Worm (Caenorhabditis elegans) whole organism, young adult: ENCODE data around the gene T28D6.5.
A peak's percentile ranks its signal among the peaks of the same experiment; 100 is the strongest.

ENCODE experiments used
- B0019.2 ChIP-seq: fragments of 200-800 bp; sonication (Bioruptor generic); conservative IDR thresholded peaks from 2 replicates; pipeline ENCODE4 v1.3.6; 2022; ENCODE audit warnings: missing genetic modification reagents, missing genetic modification characterization, missing compliant biosample characterization
- D2030.7 ChIP-seq: fragments of 200-800 bp; sonication (Bioruptor generic); IDR thresholded peaks from 2 replicates; pipeline ENCODE4 v1.3.6; 2022; ENCODE audit warnings: missing genetic modification reagents, missing genetic modification characterization, missing compliant biosample characterization
- F39B2.1 ChIP-seq: fragments of 200-800 bp; sonication (Bioruptor generic); IDR thresholded peaks from 2 replicates; pipeline ENCODE4 v1.3.6; 2022; ENCODE audit warnings: missing genetic modification reagents, missing genetic modification characterization, missing compliant biosample characterization
- K11D2.4 ChIP-seq: fragments of 200-800 bp; sonication (Bioruptor generic); IDR thresholded peaks from 2 replicates; pipeline ENCODE4 v1.3.6; 2022; ENCODE audit warnings: missing genetic modification reagents, missing genetic modification characterization, missing compliant biosample characterization
- K12H6.12 ChIP-seq: fragments of 200-800 bp; sonication (Bioruptor generic); optimal IDR thresholded peaks from 2 replicates; lab custom pipeline; 2018; ENCODE audit warnings: mild to moderate bottlenecking, missing genetic modification characterization, missing compliant biosample characterization
- Y56A3A.18 ChIP-seq: fragments of 200-800 bp; sonication (Bioruptor generic); IDR thresholded peaks from 2 replicates; pipeline ENCODE4 v1.3.6; 2022; ENCODE audit warnings: missing genetic modification reagents, missing genetic modification characterization, missing compliant biosample characterization
- ama-1 ChIP-seq, 3 experiments: fragments of 150-350 bp in 1 of 3; sonication (generic microtip) in 2 of 3; optimal IDR thresholded peaks; 2 replicates each; lab custom pipeline; 2014 to 2018; ENCODE audit warnings: missing biosample characterization in 2 of 3, missing genetic modification characterization in 2 of 3, missing genetic modification reagents in 2 of 3
- aptf-3 ChIP-seq: fragments of 200-800 bp; sonication (Bioruptor generic); IDR thresholded peaks from 2 replicates; pipeline ENCODE4 v1.3.6; 2022; ENCODE audit warnings: missing genetic modification characterization, missing compliant biosample characterization
- bed-1 ChIP-seq: fragments of 200-800 bp; sonication (Bioruptor generic); IDR thresholded peaks from 2 replicates; pipeline ENCODE4 v1.3.6; 2022; ENCODE audit warnings: missing genetic modification reagents, missing genetic modification characterization, missing compliant biosample characterization
- ceh-40 ChIP-seq: fragments of 200-800 bp; sonication (Bioruptor generic); IDR thresholded peaks from 2 replicates; pipeline ENCODE4 v1.3.6; 2022; ENCODE audit warnings: missing genetic modification characterization, missing compliant biosample characterization
- ceh-91 ChIP-seq: fragments of 200-800 bp; sonication (Bioruptor generic); IDR thresholded peaks from 2 replicates; pipeline ENCODE4 v1.3.6; 2022; ENCODE audit warnings: missing genetic modification reagents, missing genetic modification characterization, missing compliant biosample characterization
- chd-7 ChIP-seq: sonication (generic microtip); optimal IDR thresholded peaks from 2 replicates; lab custom pipeline; 2016; ENCODE audit warnings: mild to moderate bottlenecking, missing genetic modification characterization, moderate library complexity, missing compliant biosample characterization
- egrh-3 ChIP-seq: fragments of 200-800 bp; sonication (Bioruptor generic); IDR thresholded peaks from 2 replicates; pipeline ENCODE4 v1.3.6; 2022; ENCODE audit warnings: missing genetic modification reagents, missing genetic modification characterization, missing compliant biosample characterization
- ekl-4 ChIP-seq: fragments of 200-800 bp; sonication (Bioruptor generic); IDR thresholded peaks from 2 replicates; pipeline ENCODE4 v1.3.6; 2022; ENCODE audit warnings: missing genetic modification reagents, missing genetic modification characterization, missing compliant biosample characterization
- him-1 ChIP-seq: sonication (generic microtip); optimal IDR thresholded peaks from 2 replicates; lab custom pipeline; 2016; ENCODE audit warnings: missing genotype, missing genetic modification reagents, missing genetic modification characterization, missing compliant biosample characterization
- hmg-1.2 ChIP-seq: fragments of 200-800 bp; sonication (Bioruptor generic); IDR thresholded peaks from 2 replicates; pipeline ENCODE4 v1.3.6; 2022; ENCODE audit warnings: missing genetic modification reagents, missing genetic modification characterization, missing compliant biosample characterization
- let-607 ChIP-seq, 2 experiments: fragments of 200-800 bp in 1 of 2; sonication (Bioruptor generic) in 1 of 2; sonication (generic microtip) in 1 of 2; optimal IDR thresholded peaks; 2 replicates each; lab custom pipeline; 2016 to 2018; ENCODE audit warnings: mild to moderate bottlenecking in 2 of 2, missing compliant biosample characterization in 2 of 2, missing genetic modification characterization in 2 of 2, moderate library complexity in 2 of 2, missing genotype in 1 of 2
- lin-26 ChIP-seq: fragments of 200-800 bp; sonication (Bioruptor generic); IDR thresholded peaks from 2 replicates; pipeline ENCODE4 v1.3.6; 2022; ENCODE audit warnings: missing genetic modification reagents, missing genetic modification characterization, missing compliant biosample characterization
- lin-35 ChIP-seq, 3 experiments: fragments of 150-350 bp in 2 of 3; sonication (generic microtip) in 1 of 3; optimal IDR thresholded peaks; 2 replicates each; lab custom pipeline; 2014 to 2018; ENCODE audit warnings: missing biosample characterization in 3 of 3, missing genetic modification characterization in 3 of 3, missing genetic modification reagents in 3 of 3
- madf-6 ChIP-seq: fragments of 200-800 bp; sonication (Bioruptor generic); IDR thresholded peaks from 2 replicates; pipeline ENCODE4 v1.3.6; 2022; ENCODE audit warnings: missing genetic modification reagents, missing genetic modification characterization, missing compliant biosample characterization
- madf-8 ChIP-seq: fragments of 200-800 bp; sonication (Bioruptor generic); conservative IDR thresholded peaks from 2 replicates; pipeline ENCODE4 v1.3.6; 2022; ENCODE audit warnings: missing genetic modification reagents, missing genetic modification characterization, missing compliant biosample characterization
- mxl-1 ChIP-seq: sonication (generic microtip); optimal IDR thresholded peaks from 2 replicates; lab custom pipeline; 2016; ENCODE audit warnings: missing genetic modification characterization, missing compliant biosample characterization
- rcor-1 ChIP-seq: fragments of 200-800 bp; sonication (Bioruptor generic); IDR thresholded peaks from 2 replicates; pipeline ENCODE4 v1.3.6; 2022; ENCODE audit warnings: missing genetic modification reagents, missing genetic modification characterization, missing compliant biosample characterization
- snpc-1.1 ChIP-seq: sonication (generic microtip); optimal IDR thresholded peaks from 2 replicates; lab custom pipeline; 2017; ENCODE audit warnings: missing genetic modification characterization, mild to moderate bottlenecking, missing compliant biosample characterization, antibody characterized with exemption, moderate library complexity, missing genotype, missing genetic modification reagents; ENCODE audit not compliant: insufficient read depth
- snpc-1.3 ChIP-seq: sonication (generic microtip); optimal IDR thresholded peaks from 2 replicates; lab custom pipeline; 2017; ENCODE audit warnings: missing genetic modification characterization, mild to moderate bottlenecking, missing compliant biosample characterization, antibody characterized with exemption, moderate library complexity, missing genotype, missing genetic modification reagents; ENCODE audit not compliant: insufficient read depth
- snpc-4 ChIP-seq, 5 experiments: fragments of 150-350 bp in 1 of 5; sonication (generic microtip) in 4 of 5; optimal IDR thresholded peaks; 2 replicates each; lab custom pipeline; 2014 to 2018; ENCODE audit warnings: missing genetic modification characterization in 5 of 5, missing biosample characterization in 3 of 5, antibody characterized with exemption in 2 of 5, mild to moderate bottlenecking in 2 of 5, missing compliant biosample characterization in 2 of 5, missing genotype in 2 of 5, moderate library complexity in 2 of 5, missing genetic modification reagents in 1 of 5
- tbx-9 ChIP-seq: sonication (generic microtip); optimal IDR thresholded peaks from 2 replicates; lab custom pipeline; 2016; ENCODE audit warnings: borderline replicate concordance, missing genetic modification characterization, inconsistent platforms, missing compliant biosample characterization
- unc-130 ChIP-seq: sonication (generic microtip); optimal IDR thresholded peaks from 2 replicates; lab custom pipeline; 2016; ENCODE audit warnings: missing genetic modification reagents, missing genetic modification characterization, missing compliant biosample characterization
- zfh-2 ChIP-seq: fragments of 200-800 bp; sonication (Bioruptor generic); conservative IDR thresholded peaks from 2 replicates; pipeline ENCODE4 v1.3.6; 2022; ENCODE audit warnings: missing genetic modification reagents, missing genetic modification characterization, missing compliant biosample characterization
- ztf-3 ChIP-seq: fragments of 200-800 bp; sonication (Bioruptor generic); optimal IDR thresholded peaks from 2 replicates; lab custom pipeline; 2018; ENCODE audit warnings: mild to moderate bottlenecking, missing genetic modification characterization, missing compliant biosample characterization
- ztf-6 ChIP-seq: fragments of 200-800 bp; sonication (Bioruptor generic); IDR thresholded peaks from 2 replicates; pipeline ENCODE4 v1.3.6; 2022; ENCODE audit warnings: missing genetic modification reagents, missing genetic modification characterization, missing compliant biosample characterization

T28D6.5 gene

ce11 chrIII:11377880-11378279 lies 44.4 kb downstream of the T28D6.5 start, which contains the start of gene dpy-18:
Gene dpy-18, minus strand, starts transcription at chrIII:11377980.
- TF ChIP-seq ekl-4 = no peak
- TF ChIP-seq ztf-3 (GFP tag; lab: Kevin White, UChicago) = no peak
- no peak for TF ChIP-seq D2030.7
- no peak for TF ChIP-seq madf-6 (GFP tag; lab: Robert Waterston, UW)
- no peak for TF ChIP-seq rcor-1 (GFP tag; lab: Robert Waterston, UW)

ce11 chrIII:11378450-11378849 lies 45.0 kb downstream of the T28D6.5 start:
- no peak for TF ChIP-seq snpc-4 (GFP tag; optimal IDR thresholded peaks at IDR 0.05; lab: Kevin White, UChicago)
- TF ChIP-seq snpc-4 (tag; optimal IDR thresholded peaks at IDR 0.05; lab: Kevin White, UChicago) = peak in 1 of 4 experiments; percentile 16
- no peak for TF ChIP-seq Y56A3A.18 (GFP tag; lab: Robert Waterston, UW)
- TF ChIP-seq hmg-1.2 = no peak

ce11 chrIII:11378910-11379309 lies 45.4 kb downstream of the T28D6.5 start:
- TF ChIP-seq mxl-1 (tag; lab: Kevin White, UChicago) (no peak), snpc-4 (GFP tag; optimal IDR thresholded peaks at IDR 0.05; lab: Kevin White, UChicago) (no peak), snpc-4 (tag; optimal IDR thresholded peaks at IDR 0.05; lab: Kevin White, UChicago) (peak in 3 of 4 experiments; percentile 52 to 76 (median 60))
- TF ChIP-seq, all 124 proteins: peak for 1

- TF ChIP-seq D2030.7 (no peak), let-607 (tag; optimal IDR thresholded peaks at IDR 0.05; lab: Kevin White, UChicago) (peak; percentile 54 to 80), ceh-91 (GFP tag; lab: Robert Waterston, UW) (no peak), hmg-1.2 (peak; percentile 78)
These were observed 47.1 kb downstream of the T28D6.5 start for ce11 chrIII:11380555-11380954.

- TF ChIP-seq ztf-6 (GFP tag; lab: Robert Waterston, UW) (no peak), madf-8 (GFP tag; lab: Robert Waterston, UW) (no peak), tbx-9 (tag; lab: Kevin White, UChicago) (no peak), aptf-3 (GFP tag; lab: Robert Waterston, UW) (no peak), ekl-4 (no peak), ceh-40 (GFP tag; lab: Robert Waterston, UW) (no peak), K11D2.4 (no peak), him-1 (no peak), rcor-1 (GFP tag; lab: Robert Waterston, UW) (no peak), snpc-4 (GFP tag; optimal IDR thresholded peaks at IDR 0.05; lab: Kevin White, UChicago) (no peak), snpc-4 (tag; optimal IDR thresholded peaks at IDR 0.05; lab: Kevin White, UChicago) (no peak), lin-35 (GFP tag; optimal IDR thresholded peaks at IDR 0.05; lab: Kevin White, UChicago) (no peak), K12H6.12 (tag; lab: Kevin White, UChicago) (no peak), hmg-1.2 (no peak), lin-26 (GFP tag; lab: Robert Waterston, UW) (no peak), F39B2.1 (GFP tag; lab: Robert Waterston, UW) (no peak), mxl-1 (tag; lab: Kevin White, UChicago) (no peak), snpc-1.3 (no peak), B0019.2 (GFP tag; lab: Robert Waterston, UW) (no peak)
These were observed 48.4 kb downstream of the T28D6.5 start, which contains the start of gene subs-4 for ce11 chrIII:11381922-11382321. Gene subs-4, plus strand, starts transcription at chrIII:11382222.

- TF ChIP-seq egrh-3 (GFP tag; lab: Robert Waterston, UW) (peak; percentile 64), zfh-2 (GFP tag; lab: Robert Waterston, UW) (peak; percentile 95), ama-1 (optimal IDR thresholded peaks at IDR 0.05; lab: Kevin White, UChicago) (no peak), ama-1 (GFP tag; optimal IDR thresholded peaks at IDR 0.05; lab: Kevin White, UChicago) (no peak), snpc-1.1 (tag; lab: Kevin White, UChicago) (no peak), bed-1 (GFP tag; lab: Robert Waterston, UW) (0 out of 2 replicates have a peak, but pooled peaks have one; percentile 18), tbx-9 (tag; lab: Kevin White, UChicago) (no peak), chd-7 (peak; percentile 41), unc-130 (GFP tag; lab: Kevin White, UChicago) (no peak)
These were observed 55.9 kb downstream of the T28D6.5 start for ce11 chrIII:11389384-11389783.
